Worm (Caenorhabditis elegans) whole organism, L1 larva: ENCODE measurements around the gene Y46H3A.4.

Source experiments
- ama-1 ChIP-seq: fragments of 150-350 bp; optimal IDR thresholded peaks from 2 replicates; lab custom pipeline; 2014
- egl-27 ChIP-seq, 2 experiments: fragments of 150-350 bp in 1 of 2; sonication (generic microtip); optimal IDR thresholded peaks; 3 replicates each; lab custom pipeline; 2017 to 2018; ENCODE audit warnings: missing biosample characterization in 2 of 2, missing genetic modification characterization in 2 of 2, missing genetic modification reagents in 2 of 2
- isw-1 ChIP-seq: fragments of 200-800 bp; sonication (Bioruptor generic); IDR thresholded peaks from 2 replicates; pipeline ENCODE4 v1.3.6; 2022; ENCODE audit warnings: missing genetic modification characterization, missing compliant biosample characterization
- lin-13 ChIP-seq: fragments of 150-350 bp; optimal IDR thresholded peaks from 2 replicates; lab custom pipeline; 2014; ENCODE audit warnings: missing biosample characterization, missing genetic modification reagents, missing genetic modification characterization
- lin-14 ChIP-seq: fragments of 200-800 bp; sonication (Bioruptor generic); optimal IDR thresholded peaks from 2 replicates; lab custom pipeline; 2018; ENCODE audit warnings: mild to moderate bottlenecking, missing genetic modification characterization, moderate library complexity, missing compliant biosample characterization
- pax-3 ChIP-seq: fragments of 200-800 bp; sonication (Bioruptor generic); optimal IDR thresholded peaks from 2 replicates; lab custom pipeline; 2018; ENCODE audit warnings: mild to moderate bottlenecking, missing genetic modification characterization, moderate library complexity, missing compliant biosample characterization
- sox-4 ChIP-seq: sonication (generic microtip); optimal IDR thresholded peaks from 2 replicates; lab custom pipeline; 2016; ENCODE audit warnings: missing genetic modification characterization, missing compliant biosample characterization
- sptf-1 ChIP-seq: fragments of 150-350 bp; optimal IDR thresholded peaks from 2 replicates; lab custom pipeline; 2014; ENCODE audit warnings: missing biosample characterization, missing genetic modification characterization
- zag-1 ChIP-seq: fragments of 150-350 bp; optimal IDR thresholded peaks from 2 replicates; lab custom pipeline; 2014; ENCODE audit warnings: missing biosample characterization, missing genetic modification characterization

DNA sequence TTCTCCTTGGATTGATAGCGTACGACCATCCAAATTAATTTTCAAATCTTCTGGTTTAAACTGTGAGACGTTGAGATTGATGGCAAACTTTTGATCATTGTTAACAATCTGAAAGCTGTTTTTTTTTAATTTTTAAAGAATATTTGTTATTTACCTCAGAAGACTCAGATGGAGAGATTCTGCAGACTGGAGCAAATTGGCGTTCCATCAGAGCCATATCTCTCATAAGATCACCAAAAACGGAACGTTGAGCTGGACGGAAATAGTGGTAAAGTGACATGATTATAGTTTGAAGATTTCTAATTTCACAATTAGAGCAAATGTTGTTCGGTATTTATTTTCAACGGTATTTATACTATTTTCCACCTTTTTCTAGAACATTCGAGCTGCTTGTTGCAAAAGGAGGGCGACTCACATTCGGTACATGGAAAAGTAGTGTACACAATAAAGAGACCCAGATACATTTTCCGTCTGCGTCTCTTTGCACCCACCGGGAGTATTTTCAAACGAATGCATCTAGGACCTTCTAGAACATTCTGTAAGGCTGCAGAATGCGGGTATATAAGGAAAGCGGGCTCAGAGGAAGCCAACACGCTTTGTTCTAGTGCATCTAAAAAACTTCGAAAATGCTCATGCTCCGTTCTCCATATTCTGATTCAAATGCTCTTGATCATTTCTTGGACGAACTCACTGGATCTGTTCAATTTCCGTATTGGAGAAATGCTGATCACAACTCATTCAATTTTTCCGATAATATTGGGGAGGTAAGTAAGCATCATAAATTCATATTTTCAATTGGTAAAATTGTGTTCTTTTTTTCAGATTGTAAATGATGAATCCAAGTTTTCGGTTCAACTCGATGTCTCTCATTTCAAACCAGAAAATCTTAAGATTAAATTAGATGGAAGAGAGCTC lies 6.0 kb downstream of the Y46H3A.4 start, which contains the start of the genes hsp-16.2 and hsp-16.41:
- TF ChIP-seq egl-27 (tag; optimal IDR thresholded peaks at IDR 0.05; lab: Kevin White, UChicago) = no peak
- TF ChIP-seq sptf-1 (tag; lab: Kevin White, UChicago) = no peak
- TF ChIP-seq isw-1 (GFP tag; lab: Robert Waterston, UW) = 0 out of 2 replicates have a peak, but pooled peaks have one; percentile 20
- peak; percentile 42 for TF ChIP-seq pax-3 (tag; lab: Kevin White, UChicago)
- TF ChIP-seq ama-1 (lab: Kevin White, UChicago) = peak; percentile 88
- TF ChIP-seq lin-14 (GFP tag; lab: Kevin White, UChicago) = peak; percentile 94
- TF ChIP-seq zag-1 (tag; lab: Kevin White, UChicago) = no peak
- peak; percentile 24 for TF ChIP-seq sox-4 (tag; lab: Kevin White, UChicago)
- TF ChIP-seq lin-13 (GFP tag; lab: Kevin White, UChicago) = no peak
